Worm (Caenorhabditis elegans) whole organism, mixed stage, embryonic: ENCODE results near the gene F38E11.9.

Source experiments
- ceh-43 ChIP-seq: fragments of 200-800 bp; sonication (Bioruptor generic); optimal IDR thresholded peaks from 2 replicates; lab custom pipeline; 2018; ENCODE audit warnings: mild to moderate bottlenecking, missing genetic modification characterization, moderate library complexity, missing compliant biosample characterization
- ham-2 ChIP-seq: fragments of 200-800 bp; sonication (Bioruptor generic); optimal IDR thresholded peaks from 2 replicates; lab custom pipeline; 2018; ENCODE audit warnings: mild to moderate bottlenecking, missing genetic modification characterization, missing compliant biosample characterization
- lin-13 ChIP-seq: fragments of 150-350 bp; optimal IDR thresholded peaks from 2 replicates; lab custom pipeline; 2014; ENCODE audit warnings: missing biosample characterization, missing genetic modification characterization
- lsy-2 ChIP-seq: fragments of 150-350 bp; optimal IDR thresholded peaks from 2 replicates; lab custom pipeline; 2014; ENCODE audit warnings: missing biosample characterization, missing genetic modification characterization
- nhr-12 ChIP-seq: fragments of 150-350 bp; optimal IDR thresholded peaks from 2 replicates; lab custom pipeline; 2014; ENCODE audit warnings: missing biosample characterization, missing genetic modification characterization
- nhr-28 ChIP-seq: fragments of 150-350 bp; optimal IDR thresholded peaks from 2 replicates; lab custom pipeline; 2014; ENCODE audit warnings: missing biosample characterization, missing genetic modification characterization
- snpc-4 ChIP-seq: fragments of 150-350 bp; optimal IDR thresholded peaks from 2 replicates; lab custom pipeline; 2014; ENCODE audit warnings: missing biosample characterization, missing genetic modification characterization
- unc-62 ChIP-seq: fragments of 150-350 bp; optimal IDR thresholded peaks from 2 replicates; lab custom pipeline; 2014; ENCODE audit warnings: missing biosample characterization, missing genetic modification reagents, missing genetic modification characterization

DNA sequence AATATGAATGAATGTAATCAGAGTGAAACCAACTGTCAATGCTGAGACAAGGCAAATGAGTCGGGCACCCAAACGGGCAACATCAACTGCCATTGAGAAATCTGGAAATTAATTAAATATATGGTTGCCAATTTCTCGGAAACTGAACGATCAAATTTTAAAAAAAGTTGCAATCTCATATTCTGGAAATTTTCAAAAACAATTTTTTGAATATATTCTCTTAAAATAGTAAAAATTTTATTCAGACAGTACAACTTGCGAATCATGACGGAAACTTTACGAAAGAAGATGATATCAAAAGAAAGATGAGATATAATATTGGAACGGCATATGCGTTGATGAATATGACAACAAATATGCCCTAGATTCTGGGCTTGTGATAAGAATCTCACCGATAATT lies 47.7 kb downstream of the F38E11.9 start, which contains the start of gene col-121:
- TF ChIP-seq unc-62 (GFP tag; lab: Kevin White, UChicago) (no peak), ceh-43 (GFP tag; lab: Kevin White, UChicago) (no peak), nhr-12 (tag; lab: Kevin White, UChicago) (no peak), nhr-28 (tag; lab: Kevin White, UChicago) (no peak), ham-2 (no peak), snpc-4 (no peak), lin-13 (no peak), lsy-2 (tag; lab: Kevin White, UChicago) (no peak)
